Fruit fly (Drosophila melanogaster) whole organism, prepupa: ENCODE data around the gene CG44098.

ENCODE experiments used
- Hr39 ChIP-seq: fragments of 200-800 bp; sonication (Bioruptor generic); optimal IDR thresholded peaks from 2 replicates; lab custom pipeline; 2016; ENCODE audit warnings: missing biosample characterization, missing genetic modification characterization
- Lpt ChIP-seq: fragments of 200-800 bp; sonication (Bioruptor generic); optimal IDR thresholded peaks from 3 replicates; lab custom pipeline; 2016; ENCODE audit warnings: missing biosample characterization, missing genetic modification characterization
- OdsH ChIP-seq: fragments of 200-800 bp; sonication (Bioruptor generic); optimal IDR thresholded peaks from 3 replicates; lab custom pipeline; 2016; ENCODE audit warnings: missing biosample characterization, missing genetic modification characterization
- Sox102F ChIP-seq: fragments of 200-800 bp; sonication (Bioruptor generic); optimal IDR thresholded peaks from 2 replicates; lab custom pipeline; 2016; ENCODE audit warnings: missing biosample characterization, mild to moderate bottlenecking, missing genetic modification characterization
- achi ChIP-seq: fragments of 200-800 bp; sonication (Bioruptor generic); optimal IDR thresholded peaks from 3 replicates; lab custom pipeline; 2016; ENCODE audit warnings: missing biosample characterization, missing genetic modification characterization
- acj6 ChIP-seq: fragments of 200-800 bp; sonication (Bioruptor generic); optimal IDR thresholded peaks from 3 replicates; lab custom pipeline; 2016; ENCODE audit warnings: missing biosample characterization, missing genetic modification characterization
- dsx ChIP-seq: fragments of 200-800 bp; optimal IDR thresholded peaks from 3 replicates; lab custom pipeline; 2019; ENCODE audit warnings: missing biosample characterization, mild to moderate bottlenecking, missing genetic modification characterization, moderate library complexity; ENCODE audit not compliant: poor library complexity, severe bottlenecking
- pdm3 ChIP-seq: fragments of 200-800 bp; sonication (Bioruptor generic); optimal IDR thresholded peaks from 3 replicates; lab custom pipeline; 2016; ENCODE audit warnings: missing biosample characterization, missing genetic modification characterization
- spab ChIP-seq: fragments of 200-800 bp; sonication (Bioruptor generic); optimal IDR thresholded peaks from 2 replicates; lab custom pipeline; 2017; ENCODE audit warnings: missing biosample characterization, mild to moderate bottlenecking, missing genetic modification characterization, missing genetic modification reagents

DNA sequence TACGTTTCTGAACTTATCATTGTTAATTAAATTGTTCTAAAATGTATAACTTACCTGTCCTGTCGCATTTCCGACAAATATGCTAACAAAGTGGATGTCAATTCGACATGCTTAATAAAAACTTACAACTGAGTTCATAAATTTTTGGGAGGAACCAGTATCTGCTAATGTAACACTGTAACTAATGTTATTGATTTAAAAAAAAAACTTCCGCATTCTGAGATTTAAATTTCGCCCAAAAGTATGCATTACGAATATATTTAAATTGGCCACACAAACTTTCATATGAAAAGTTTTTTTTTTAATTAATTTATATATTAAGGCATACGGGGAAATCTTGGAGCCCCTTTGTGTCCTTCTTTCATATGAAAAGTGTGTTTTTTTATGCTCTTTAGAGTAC lies 60.9 kb downstream of the CG44098 start:
- TF ChIP-seq Sox102F (GFP tag; lab: Kevin White, UChicago) (no peak), Hr39 (GFP tag; lab: Kevin White, UChicago) (no peak), Lpt (GFP tag; lab: Kevin White, UChicago) (no peak), OdsH (GFP tag; lab: Kevin White, UChicago) (no peak), pdm3 (no peak), achi (GFP tag; lab: Kevin White, UChicago) (no peak), acj6 (GFP tag; lab: Kevin White, UChicago) (no peak), spab (GFP tag; lab: Kevin White, UChicago) (no peak), dsx (GFP tag; lab: Kevin White, UChicago) (no peak)
